Fruit fly (Drosophila melanogaster) whole organism, embryonic: ENCODE data around the gene CG18581.

Experiments
- BEAF-32 ChIP-seq: fragments of 200-800 bp; sonication (Bioruptor generic); optimal IDR thresholded peaks from 3 replicates; lab custom pipeline; 2017; ENCODE audit warnings: missing biosample characterization, missing genetic modification characterization, mild to moderate bottlenecking, moderate library complexity, missing genetic modification reagents
- Bteb2 ChIP-seq: fragments of 200-800 bp; sonication (Bioruptor generic); optimal IDR thresholded peaks from 2 replicates; lab custom pipeline; 2016; ENCODE audit warnings: missing biosample characterization, missing genetic modification characterization
- CG10959 ChIP-seq: fragments of 200-800 bp; sonication (Bioruptor generic); IDR thresholded peaks from 2 replicates; pipeline ENCODE4 v1.3.6; 2022; ENCODE audit warnings: missing biosample characterization, missing genetic modification characterization
- CG11085 ChIP-seq: fragments of 200-800 bp; sonication (Bioruptor generic); IDR thresholded peaks from 2 replicates; pipeline ENCODE4 v1.3.6; 2022; ENCODE audit warnings: missing biosample characterization, missing genetic modification characterization
- CG11456 ChIP-seq: fragments of 200-800 bp; sonication (Bioruptor generic); IDR thresholded peaks from 3 replicates; pipeline ENCODE4 v1.3.6; 2022; ENCODE audit warnings: missing biosample characterization, missing genetic modification characterization
- CG12104 ChIP-seq: fragments of 200-800 bp; sonication (Bioruptor generic); optimal IDR thresholded peaks from 3 replicates; lab custom pipeline; 2016; ENCODE audit warnings: missing biosample characterization, missing genetic modification characterization
- CG12391 ChIP-seq: fragments of 200-800 bp; sonication (Bioruptor generic); optimal IDR thresholded peaks from 3 replicates; lab custom pipeline; 2018; ENCODE audit warnings: missing biosample characterization, mild to moderate bottlenecking, missing genetic modification characterization, moderate library complexity
- CG12769 ChIP-seq: fragments of 200-800 bp; sonication (Bioruptor generic); optimal IDR thresholded peaks from 2 replicates; lab custom pipeline; 2019; ENCODE audit warnings: missing biosample characterization, mild to moderate bottlenecking, missing genetic modification characterization, moderate library complexity
- CG17361 ChIP-seq: fragments of 200-800 bp; sonication (Bioruptor generic); IDR thresholded peaks from 3 replicates; pipeline ENCODE4 v1.3.6; 2022; ENCODE audit warnings: missing biosample characterization, missing genetic modification characterization
- CG17612 ChIP-seq: fragments of 200-800 bp; sonication (Bioruptor generic); IDR thresholded peaks from 2 replicates; pipeline ENCODE4 v1.3.6; 2022; ENCODE audit warnings: missing biosample characterization, missing genetic modification characterization
- CG18262 ChIP-seq: fragments of 200-800 bp; optimal IDR thresholded peaks from 3 replicates; lab custom pipeline; 2019; ENCODE audit warnings: missing biosample characterization, mild to moderate bottlenecking, missing genetic modification characterization, moderate library complexity
- CG2678 ChIP-seq: fragments of 200-800 bp; sonication (Bioruptor generic); optimal IDR thresholded peaks from 3 replicates; lab custom pipeline; 2019; ENCODE audit warnings: missing biosample characterization, mild to moderate bottlenecking, missing genetic modification characterization, moderate library complexity
- CG2712 ChIP-seq: fragments of 200-800 bp; optimal IDR thresholded peaks from 3 replicates; lab custom pipeline; 2019; ENCODE audit warnings: missing biosample characterization, mild to moderate bottlenecking, missing genetic modification characterization, moderate library complexity
- CG33557 ChIP-seq: fragments of 200-800 bp; sonication (Bioruptor generic); optimal IDR thresholded peaks from 2 replicates; lab custom pipeline; 2019; ENCODE audit warnings: missing biosample characterization, mild to moderate bottlenecking, missing genetic modification characterization, moderate library complexity
- CG3407 ChIP-seq: fragments of 200-800 bp; sonication (Bioruptor generic); optimal IDR thresholded peaks from 2 replicates; lab custom pipeline; 2018; ENCODE audit warnings: missing biosample characterization, mild to moderate bottlenecking, missing genetic modification characterization
- CG3726 ChIP-seq: fragments of 200-800 bp; sonication (Bioruptor generic); IDR thresholded peaks from 3 replicates; pipeline ENCODE4, ENCODE4 v1.3.6; 2022; ENCODE audit warnings: missing biosample characterization, missing genetic modification characterization
- CG4360 ChIP-seq: fragments of 200-800 bp; sonication (Bioruptor generic); IDR thresholded peaks from 2 replicates; pipeline ENCODE4 v1.3.6; 2022; ENCODE audit warnings: missing biosample characterization, missing genetic modification characterization
- CG43689 ChIP-seq: fragments of 200-800 bp; sonication (Bioruptor generic); IDR thresholded peaks from 2 replicates; pipeline ENCODE4 v1.3.6; 2022; ENCODE audit warnings: missing biosample characterization, missing genetic modification characterization
- CG4617 ChIP-seq: fragments of 200-800 bp; sonication (Bioruptor generic); optimal IDR thresholded peaks from 3 replicates; lab custom pipeline; 2016; ENCODE audit warnings: missing biosample characterization, missing genetic modification characterization, borderline replicate concordance
- CG5953 ChIP-seq: fragments of 200-800 bp; sonication (Bioruptor generic); IDR thresholded peaks from 2 replicates; pipeline ENCODE4 v1.3.6; 2022; ENCODE audit warnings: missing biosample characterization, missing genetic modification characterization
- CG7372 ChIP-seq: fragments of 200-800 bp; sonication (Bioruptor generic); IDR thresholded peaks from 2 replicates; pipeline ENCODE4 v1.3.6; 2022; ENCODE audit warnings: missing biosample characterization, missing genetic modification characterization
- CG7556 ChIP-seq: fragments of 200-800 bp; sonication (Bioruptor generic); optimal IDR thresholded peaks from 2 replicates; lab custom pipeline; 2017; ENCODE audit warnings: missing biosample characterization, mild to moderate bottlenecking, missing genetic modification characterization
- CG9876 ChIP-seq: fragments of 200-800 bp; sonication (Bioruptor generic); optimal IDR thresholded peaks from 2 replicates; lab custom pipeline; 2016; ENCODE audit warnings: missing biosample characterization, missing genetic modification characterization
- CG9932 ChIP-seq: fragments of 200-800 bp; sonication (Bioruptor generic); IDR thresholded peaks from 2 replicates; pipeline ENCODE4 v1.3.6; 2022; ENCODE audit warnings: missing biosample characterization, missing genetic modification characterization
- Fer3 ChIP-seq: fragments of 200-800 bp; sonication (Bioruptor generic); optimal IDR thresholded peaks from 2 replicates; lab custom pipeline; 2018; ENCODE audit warnings: missing biosample characterization, mild to moderate bottlenecking, missing genetic modification characterization, moderate library complexity
- Jarid2 ChIP-seq: fragments of 200-800 bp; sonication (Bioruptor generic); optimal IDR thresholded peaks from 3 replicates; lab custom pipeline; 2017; ENCODE audit warnings: mild to moderate bottlenecking, missing biosample characterization, missing genetic modification reagents, missing genetic modification characterization
- NK7.1 ChIP-seq: fragments of 200-800 bp; sonication (Bioruptor generic); optimal IDR thresholded peaks from 3 replicates; lab custom pipeline; 2016; ENCODE audit warnings: missing biosample characterization, missing genetic modification characterization
- Ptx1 ChIP-seq: fragments of 200-800 bp; sonication (Bioruptor generic); IDR thresholded peaks from 2 replicates; pipeline ENCODE4 v1.3.6; 2022; ENCODE audit warnings: missing biosample characterization, missing genetic modification characterization
- Xrp1 ChIP-seq: fragments of 200-800 bp; sonication (Bioruptor generic); IDR thresholded peaks from 2 replicates; pipeline ENCODE4 v1.3.6; 2022; ENCODE audit warnings: missing biosample characterization, missing genetic modification characterization
- ac ChIP-seq: fragments of 200-800 bp; sonication (Bioruptor generic); optimal IDR thresholded peaks from 3 replicates; lab custom pipeline; 2017; ENCODE audit warnings: missing biosample characterization, mild to moderate bottlenecking, missing genetic modification characterization
- ap ChIP-seq: fragments of 200-800 bp; sonication (Bioruptor generic); IDR thresholded peaks from 2 replicates; pipeline ENCODE4 v1.3.6; 2022; ENCODE audit warnings: missing biosample characterization, missing genetic modification characterization
- chm ChIP-seq: fragments of 200-800 bp; sonication (Bioruptor generic); IDR thresholded peaks from 2 replicates; pipeline ENCODE4 v1.3.6; 2022; ENCODE audit warnings: missing biosample characterization, missing genetic modification characterization
- croc ChIP-seq: fragments of 200-800 bp; sonication (Bioruptor generic); conservative IDR thresholded peaks from 3 replicates; pipeline ENCODE4 v1.3.6; 2022; ENCODE audit warnings: missing biosample characterization, missing genetic modification characterization
- cwo ChIP-seq: fragments of 200-800 bp; sonication (Bioruptor generic); optimal IDR thresholded peaks from 3 replicates; lab custom pipeline; 2017; ENCODE audit warnings: missing biosample characterization, missing genetic modification characterization, mild to moderate bottlenecking, moderate library complexity, missing genetic modification reagents
- dmrt99B ChIP-seq: fragments of 200-800 bp; sonication (Bioruptor generic); optimal IDR thresholded peaks from 2 replicates; lab custom pipeline; 2018; ENCODE audit warnings: missing biosample characterization, mild to moderate bottlenecking, missing genetic modification characterization, moderate library complexity
- emc ChIP-seq: fragments of 200-800 bp; sonication (Bioruptor generic); optimal IDR thresholded peaks from 2 replicates; lab custom pipeline; 2016; ENCODE audit warnings: missing biosample characterization, missing genetic modification characterization
- exex ChIP-seq: fragments of 200-800 bp; sonication (Bioruptor generic); optimal IDR thresholded peaks from 4 replicates; lab custom pipeline; 2018; ENCODE audit warnings: missing biosample characterization, mild to moderate bottlenecking, missing genetic modification characterization, moderate library complexity
- fu2 ChIP-seq: fragments of 200-800 bp; sonication (Bioruptor generic); optimal IDR thresholded peaks from 2 replicates; lab custom pipeline; 2016; ENCODE audit warnings: missing biosample characterization, missing genetic modification characterization
- kay ChIP-seq: fragments of 200-800 bp; sonication (Bioruptor generic); optimal IDR thresholded peaks from 2 replicates; lab custom pipeline; 2016; ENCODE audit warnings: missing biosample characterization, missing genetic modification characterization
- kni ChIP-seq: fragments of 200-800 bp; sonication (Bioruptor generic); optimal IDR thresholded peaks from 3 replicates; lab custom pipeline; 2017; ENCODE audit warnings: mild to moderate bottlenecking, missing biosample characterization, missing genetic modification reagents, missing genetic modification characterization
- lmd ChIP-seq: fragments of 200-800 bp; sonication (Bioruptor generic); IDR thresholded peaks from 2 replicates; pipeline ENCODE4 v1.3.6; 2022; ENCODE audit warnings: missing biosample characterization, missing genetic modification characterization
- mirr ChIP-seq: fragments of 200-800 bp; sonication (Bioruptor generic); optimal IDR thresholded peaks from 3 replicates; lab custom pipeline; 2018; ENCODE audit warnings: missing biosample characterization, mild to moderate bottlenecking, missing genetic modification characterization
- nom ChIP-seq: fragments of 200-800 bp; sonication (Bioruptor generic); optimal IDR thresholded peaks from 2 replicates; lab custom pipeline; 2017; ENCODE audit warnings: missing biosample characterization, missing genetic modification characterization, mild to moderate bottlenecking, moderate library complexity, missing genetic modification reagents
- org-1 ChIP-seq: fragments of 200-800 bp; sonication (Bioruptor generic); optimal IDR thresholded peaks from 2 replicates; lab custom pipeline; 2017; ENCODE audit warnings: missing biosample characterization, missing genetic modification characterization
- peb ChIP-seq: fragments of 200-800 bp; sonication (Bioruptor generic); IDR thresholded peaks from 2 replicates; pipeline ENCODE4 v1.3.6; 2022; ENCODE audit warnings: missing biosample characterization, missing genetic modification characterization
- pho ChIP-seq: fragments of 200-800 bp; sonication (Bioruptor generic); optimal IDR thresholded peaks from 2 replicates; lab custom pipeline; 2016; ENCODE audit warnings: missing biosample characterization, missing genetic modification characterization
- psq ChIP-seq: fragments of 200-800 bp; sonication (Bioruptor generic); optimal IDR thresholded peaks from 2 replicates; lab custom pipeline; 2017; ENCODE audit warnings: missing biosample characterization, missing genetic modification characterization
- seq ChIP-seq: fragments of 200-800 bp; sonication (Bioruptor generic); IDR thresholded peaks from 2 replicates; pipeline ENCODE4 v1.3.6; 2022; ENCODE audit warnings: missing biosample characterization, missing genetic modification characterization
- ssp ChIP-seq: fragments of 200-800 bp; sonication (Bioruptor generic); IDR thresholded peaks from 2 replicates; pipeline ENCODE4 v1.3.6; 2022; ENCODE audit warnings: missing biosample characterization, missing genetic modification characterization
- trh ChIP-seq: fragments of 200-800 bp; sonication (Bioruptor generic); optimal IDR thresholded peaks from 2 replicates; lab custom pipeline; 2016; ENCODE audit warnings: missing biosample characterization, missing genetic modification characterization
- ttk ChIP-seq: fragments of 200-800 bp; sonication (Bioruptor generic); IDR thresholded peaks from 2 replicates; pipeline ENCODE4 v2.1.2; 2022; ENCODE audit warnings: missing biosample characterization, missing genetic modification characterization
- wor ChIP-seq: fragments of 200-800 bp; sonication (Bioruptor generic); IDR thresholded peaks from 2 replicates; pipeline ENCODE4 v1.3.6; 2022; ENCODE audit warnings: missing biosample characterization, missing genetic modification characterization

CG18581 gene

dm6 chr3L:15089083-15089704, 39.2 kb upstream of the CG18581 start (continued):
- TF ChIP-seq org-1 (no peak), CG12769 (tag; lab: Kevin White, UChicago) (no peak), CG4360 (GFP tag; lab: Robert Waterston, UW) (no peak), Ptx1 (no peak), wor (GFP tag; lab: Robert Waterston, UW) (no peak), CG11456 (GFP tag; lab: Robert Waterston, UW) (no peak), CG17612 (GFP tag; lab: Robert Waterston, UW) (no peak), mirr (no peak), trh (GFP tag; lab: Kevin White, UChicago) (no peak), pho (no peak), ap (GFP tag; lab: Robert Waterston, UW) (no peak), CG2678 (peak; percentile 60), fu2 (no peak), cwo (GFP tag; lab: Kevin White, UChicago) (peak; percentile 62), nom (no peak), CG7372 (GFP tag; lab: Robert Waterston, UW) (no peak), ssp (GFP tag; lab: Robert Waterston, UW) (no peak), CG3726 (GFP tag; lab: Robert Waterston, UW) (no peak), psq (GFP tag; lab: Kevin White, UChicago) (no peak), CG17361 (GFP tag; lab: Robert Waterston, UW) (0 out of 3 replicates have a peak, but pooled peaks have one; percentile 15), exex (tag; lab: Kevin White, UChicago) (no peak), ac (GFP tag; lab: Kevin White, UChicago) (no peak), BEAF-32 (GFP tag; lab: Kevin White, UChicago) (no peak), CG3407 (no peak), kni (GFP tag; lab: Kevin White, UChicago) (no peak), chm (GFP tag; lab: Robert Waterston, UW) (no peak), CG12391 (peak; percentile 55), Fer3 (tag; lab: Kevin White, UChicago) (no peak), CG10959 (GFP tag; lab: Robert Waterston, UW) (no peak), CG2712 (tag; lab: Kevin White, UChicago) (peak; percentile 63), CG7556 (peak; percentile 17), CG5953 (GFP tag; lab: Robert Waterston, UW) (no peak), peb (GFP tag; lab: Robert Waterston, UW) (no peak), dmrt99B (tag; lab: Kevin White, UChicago) (peak; percentile 42), ttk (no peak), Bteb2 (GFP tag; lab: Kevin White, UChicago) (no peak), CG33557 (GFP tag; lab: Kevin White, UChicago) (no peak), CG9932 (no peak), kay (GFP tag; lab: Kevin White, UChicago) (no peak), Xrp1 (GFP tag; lab: Robert Waterston, UW) (0 out of 2 replicates have a peak, but pooled peaks have one; percentile 6), CG11085 (GFP tag; lab: Robert Waterston, UW) (no peak), CG18262 (tag; lab: Kevin White, UChicago) (peak; percentile 57), CG12104 (GFP tag; lab: Kevin White, UChicago) (no peak), lmd (GFP tag; lab: Robert Waterston, UW) (no peak), Jarid2 (GFP tag; lab: Kevin White, UChicago) (no peak), emc (no peak), seq (GFP tag; lab: Robert Waterston, UW) (no peak), CG43689 (GFP tag; lab: Robert Waterston, UW) (no peak), CG9876 (GFP tag; lab: Kevin White, UChicago) (no peak), CG4617 (GFP tag; lab: Kevin White, UChicago) (no peak), croc (GFP tag; lab: Robert Waterston, UW) (no peak), NK7.1 (no peak)
